Worm (Caenorhabditis elegans): ENCODE data around the gene top-3.

top-3 gene

DNA sequence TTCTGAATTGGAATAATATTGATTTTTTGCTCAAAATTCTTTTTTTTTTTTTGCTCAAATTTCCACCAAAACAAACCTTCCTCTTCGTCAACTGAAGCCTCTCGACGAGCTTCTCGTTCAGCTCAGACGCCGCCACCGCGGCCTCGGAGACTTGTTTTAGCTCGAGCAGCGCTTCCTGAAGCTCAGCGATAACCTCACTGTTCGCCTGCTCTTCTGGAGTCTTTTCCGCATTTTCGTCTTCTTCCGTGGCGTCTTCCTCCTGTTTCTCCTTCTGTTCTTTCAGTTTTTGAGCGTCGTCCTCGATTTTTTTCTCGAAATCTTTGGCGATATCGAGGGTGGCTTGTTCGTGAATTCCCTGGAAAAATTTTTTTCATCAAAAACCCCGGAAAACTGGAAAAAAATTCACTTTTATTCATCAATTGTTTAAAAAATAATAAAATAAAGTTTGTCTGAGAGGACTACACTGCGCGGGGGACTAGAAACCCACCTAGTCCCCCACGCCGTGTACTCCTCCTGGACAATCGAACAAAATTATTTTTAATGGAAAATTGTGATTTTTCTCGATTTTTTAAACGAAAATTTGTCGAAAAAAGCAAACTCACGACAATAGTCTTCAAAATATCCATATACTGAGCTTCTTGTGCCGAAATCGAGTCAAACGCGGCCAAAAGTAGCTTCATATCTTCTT is 13.8 kb downstream of the top-3 start (continued):
- TF ChIP-seq attf-3 (GFP tag; conservative IDR thresholded peaks at IDR 0.05) (no peak), nfya-1 (tag; optimal IDR thresholded peaks at IDR 0.05; ENCODE audit: borderline replicate concordance, insufficient read depth) (no peak), chd-7 (tag; optimal IDR thresholded peaks at IDR 0.05) (peak; percentile 46), F57A8.1 (GFP tag; optimal IDR thresholded peaks at IDR 0.05) (no peak), hrde-1 (tag; optimal IDR thresholded peaks at IDR 0.05; ENCODE audit: borderline replicate concordance) (peak; percentile 47), madf-6 (GFP tag; IDR thresholded peaks at IDR 0.05) (peak; percentile 72), pbrm-1 (GFP tag; IDR thresholded peaks at IDR 0.05) (peak; percentile 72), mel-28 (tag; optimal IDR thresholded peaks at IDR 0.05; ENCODE audit: borderline replicate concordance) (no peak), snpc-1.1 (tag; optimal IDR thresholded peaks at IDR 0.05; ENCODE audit: insufficient read depth) (no peak), him-1 (tag; optimal IDR thresholded peaks at IDR 0.05) (peak; percentile 51), ccch-3 (GFP tag; optimal IDR thresholded peaks at IDR 0.05) (peak; percentile 77), ztf-6 (GFP tag; IDR thresholded peaks at IDR 0.05) (0 out of 2 replicates have a peak, but pooled peaks have one; percentile 46), ceh-100 (GFP tag; IDR thresholded peaks at IDR 0.05) (peak; percentile 57; the same call in 1 of the 2 replicates), F22D6.2 (tag; optimal IDR thresholded peaks at IDR 0.05) (peak; percentile 49), ceh-27 (GFP tag; optimal IDR thresholded peaks at IDR 0.05) (peak; percentile 77), ceh-79 (tag; optimal IDR thresholded peaks at IDR 0.05) (peak; percentile 7), sea-2 (GFP tag; IDR thresholded peaks at IDR 0.05) (no peak), nhr-27 (tag; optimal IDR thresholded peaks at IDR 0.05) (peak; percentile 74), athp-1 (tag; optimal IDR thresholded peaks at IDR 0.05) (peak; percentile 79), F33H1.4 (GFP tag; IDR thresholded peaks at IDR 0.05) (peak; percentile 66), nhr-80 (tag; optimal IDR thresholded peaks at IDR 0.05) (no peak), F10E7.11 (tag; optimal IDR thresholded peaks at IDR 0.05) (peak; percentile 60), B0336.3 (GFP tag; IDR thresholded peaks at IDR 0.05) (peak; percentile 80), gei-17 (GFP tag; optimal IDR thresholded peaks at IDR 0.05) (peak; percentile 6), madf-8 (GFP tag; conservative IDR thresholded peaks at IDR 0.05) (peak; percentile 37), tlf-1 (GFP tag; optimal IDR thresholded peaks at IDR 0.05) (no peak), madf-10 (tag; optimal IDR thresholded peaks at IDR 0.05) (peak; percentile 51), ceh-58 (GFP tag; IDR thresholded peaks at IDR 0.05) (no peak), ztf-18 (tag; optimal IDR thresholded peaks at IDR 0.05) (peak; percentile 0), egrh-3 (GFP tag; IDR thresholded peaks at IDR 0.05) (0 out of 2 replicates have a peak, but pooled peaks have one; percentile 17), zim-3 (tag; optimal IDR thresholded peaks at IDR 0.05) (peak; percentile 74), nhr-120 (GFP tag; IDR thresholded peaks at IDR 0.05) (no peak), snpc-1.3 (tag; optimal IDR thresholded peaks at IDR 0.05; ENCODE audit: insufficient read depth) (no peak), Y79H2A.3 (GFP tag; conservative IDR thresholded peaks at IDR 0.05) (no peak), nfyb-1 (GFP tag; IDR thresholded peaks at IDR 0.05) (peak; percentile 71; the same call in 1 of the 2 replicates), nfya-2 (GFP tag; IDR thresholded peaks at IDR 0.05) (0 out of 2 replicates have a peak, but pooled peaks have one; percentile 63), madf-3 (GFP tag; IDR thresholded peaks at IDR 0.05) (0 out of 2 replicates have a peak, but pooled peaks have one; percentile 69), rpc-1 (optimal IDR thresholded peaks at IDR 0.05) (no peak), rpc-1 (tag; optimal IDR thresholded peaks at IDR 0.05) (no peak), akir-1 (GFP tag; optimal IDR thresholded peaks at IDR 0.05) (peak; percentile 43), dpl-1 (GFP tag; optimal IDR thresholded peaks at IDR 0.05) (peak; percentile 31), bed-1 (GFP tag; IDR thresholded peaks at IDR 0.05) (no peak), repo-1 (tag; optimal IDR thresholded peaks at IDR 0.05) (no peak), cebp-2 (GFP tag; IDR thresholded peaks at IDR 0.05) (no peak), cebp-1 (GFP tag; IDR thresholded peaks at IDR 0.05) (no peak), cebp-1 (tag; optimal IDR thresholded peaks at IDR 0.05) (peak; percentile 55), unc-130 (GFP tag; optimal IDR thresholded peaks at IDR 0.05) (peak; percentile 91), mxl-1 (tag; optimal IDR thresholded peaks at IDR 0.05) (no peak)

All from whole organism, young adult.